Fruit fly (Drosophila melanogaster) whole organism, embryonic: ENCODE results near the gene Sfp33A2.
A peak's percentile ranks its signal among the peaks of the same experiment; 100 is the strongest.

ENCODE experiments used
- Asciz ChIP-seq: fragments of 200-800 bp; sonication (Bioruptor generic); optimal IDR thresholded peaks from 2 replicates; lab custom pipeline; 2017; ENCODE audit warnings: missing biosample characterization, mild to moderate bottlenecking, missing genetic modification characterization, missing genetic modification reagents
- Atf6 ChIP-seq: fragments of 200-800 bp; sonication (Bioruptor generic); IDR thresholded peaks from 2 replicates; pipeline ENCODE4 v1.3.6; 2022; ENCODE audit warnings: missing biosample characterization, missing genetic modification characterization
- Awh ChIP-seq: fragments of 200-800 bp; sonication (Bioruptor generic); IDR thresholded peaks from 2 replicates; pipeline ENCODE4, ENCODE4 v1.3.6; 2022; ENCODE audit warnings: missing biosample characterization, missing genetic modification characterization
- BEAF-32 ChIP-seq: fragments of 200-800 bp; sonication (Bioruptor generic); optimal IDR thresholded peaks from 3 replicates; lab custom pipeline; 2017; ENCODE audit warnings: missing biosample characterization, missing genetic modification characterization, mild to moderate bottlenecking, moderate library complexity, missing genetic modification reagents
- Bteb2 ChIP-seq: fragments of 200-800 bp; sonication (Bioruptor generic); optimal IDR thresholded peaks from 2 replicates; lab custom pipeline; 2016; ENCODE audit warnings: missing biosample characterization, missing genetic modification characterization
- CG12071 ChIP-seq: fragments of 200-800 bp; sonication (Bioruptor generic); optimal IDR thresholded peaks from 3 replicates; lab custom pipeline; 2018; ENCODE audit warnings: missing biosample characterization, mild to moderate bottlenecking, missing genetic modification characterization
- CG12104 ChIP-seq: fragments of 200-800 bp; sonication (Bioruptor generic); optimal IDR thresholded peaks from 3 replicates; lab custom pipeline; 2016; ENCODE audit warnings: missing biosample characterization, missing genetic modification characterization
- CG12659 ChIP-seq: fragments of 200-800 bp; sonication (Bioruptor generic); optimal IDR thresholded peaks from 3 replicates; lab custom pipeline; 2017; ENCODE audit warnings: mild to moderate bottlenecking, missing biosample characterization, missing genetic modification reagents, missing genetic modification characterization
- CG12769 ChIP-seq: fragments of 200-800 bp; sonication (Bioruptor generic); optimal IDR thresholded peaks from 2 replicates; lab custom pipeline; 2019; ENCODE audit warnings: missing biosample characterization, mild to moderate bottlenecking, missing genetic modification characterization, moderate library complexity
- CG13296 ChIP-seq: fragments of 200-800 bp; sonication (Bioruptor generic); optimal IDR thresholded peaks from 3 replicates; lab custom pipeline; 2018; ENCODE audit warnings: missing biosample characterization, mild to moderate bottlenecking, missing genetic modification characterization
- CG13894 ChIP-seq: fragments of 200-800 bp; sonication (Bioruptor generic); optimal IDR thresholded peaks from 3 replicates; lab custom pipeline; 2018; ENCODE audit warnings: missing biosample characterization, mild to moderate bottlenecking, missing genetic modification characterization, moderate library complexity
- CG14014 ChIP-seq: fragments of 200-800 bp; sonication (Bioruptor generic); IDR thresholded peaks from 2 replicates; pipeline ENCODE4 v1.3.6; 2022; ENCODE audit warnings: missing biosample characterization, missing genetic modification characterization
- CG15514 ChIP-seq: fragments of 200-800 bp; sonication (Bioruptor generic); optimal IDR thresholded peaks from 3 replicates; lab custom pipeline; 2017; ENCODE audit warnings: missing biosample characterization, missing genetic modification characterization, mild to moderate bottlenecking, moderate library complexity, missing genetic modification reagents
- CG17385 ChIP-seq: fragments of 200-800 bp; sonication (Bioruptor generic); optimal IDR thresholded peaks from 3 replicates; lab custom pipeline; 2018; ENCODE audit warnings: missing biosample characterization, mild to moderate bottlenecking, missing genetic modification characterization
- CG18619 ChIP-seq: fragments of 200-800 bp; sonication (Bioruptor generic); optimal IDR thresholded peaks from 3 replicates; lab custom pipeline; 2017; ENCODE audit warnings: missing biosample characterization, mild to moderate bottlenecking, missing genetic modification characterization
- CG2120 ChIP-seq: fragments of 200-800 bp; sonication (Bioruptor generic); optimal IDR thresholded peaks from 3 replicates; lab custom pipeline; 2016; ENCODE audit warnings: missing biosample characterization, missing genetic modification characterization
- CG2678 ChIP-seq: fragments of 200-800 bp; sonication (Bioruptor generic); optimal IDR thresholded peaks from 3 replicates; lab custom pipeline; 2019; ENCODE audit warnings: missing biosample characterization, mild to moderate bottlenecking, missing genetic modification characterization, moderate library complexity
- CG34376 ChIP-seq: fragments of 200-800 bp; sonication (Bioruptor generic); optimal IDR thresholded peaks from 2 replicates; lab custom pipeline; 2018; ENCODE audit warnings: missing biosample characterization, mild to moderate bottlenecking, missing genetic modification characterization
- CG6765 ChIP-seq: fragments of 200-800 bp; sonication (Bioruptor generic); optimal IDR thresholded peaks from 3 replicates; lab custom pipeline; 2017; ENCODE audit warnings: missing biosample characterization, mild to moderate bottlenecking, missing genetic modification characterization
- CG7987 ChIP-seq: fragments of 200-800 bp; sonication (Bioruptor generic); optimal IDR thresholded peaks from 2 replicates; lab custom pipeline; 2018; ENCODE audit warnings: missing biosample characterization, mild to moderate bottlenecking, missing genetic modification characterization, moderate library complexity
- CG8290 ChIP-seq, 3 experiments: fragments of 200-800 bp; sonication (Bioruptor generic); optimal IDR thresholded peaks; 2 replicates each; lab custom pipeline; 2016 to 2019; ENCODE audit warnings: missing biosample characterization in 3 of 3, missing genetic modification characterization in 3 of 3, mild to moderate bottlenecking in 2 of 3, moderate library complexity in 1 of 3
- Dbx ChIP-seq: fragments of 200-800 bp; sonication (Bioruptor generic); IDR thresholded peaks from 3 replicates; pipeline ENCODE4 v1.3.6; 2022; ENCODE audit warnings: missing biosample characterization, missing genetic modification characterization
- GATAe ChIP-seq: fragments of 200-800 bp; sonication (Bioruptor generic); conservative IDR thresholded peaks from 2 replicates; pipeline ENCODE4 v1.3.6; 2022; ENCODE audit warnings: missing biosample characterization, missing genetic modification characterization
- Hmr ChIP-seq: fragments of 200-800 bp; sonication (Bioruptor generic); optimal IDR thresholded peaks from 3 replicates; lab custom pipeline; 2017; ENCODE audit warnings: mild to moderate bottlenecking, missing biosample characterization, missing genetic modification reagents, missing genetic modification characterization
- Lpt ChIP-seq: fragments of >200 bp; optimal IDR thresholded peaks from 2 replicates; lab custom pipeline; 2018; ENCODE audit warnings: missing biosample characterization, missing genetic modification characterization
- MTF-1 ChIP-seq: fragments of 200-800 bp; sonication (Bioruptor generic); optimal IDR thresholded peaks from 2 replicates; lab custom pipeline; 2018; ENCODE audit warnings: missing biosample characterization, mild to moderate bottlenecking, missing genetic modification characterization, borderline replicate concordance
- Med ChIP-seq: fragments of 200-800 bp; sonication (Bioruptor generic); peaks from one replicate; lab custom pipeline; 2016; ENCODE audit warnings: missing biosample characterization, missing genetic modification characterization, mild to moderate bottlenecking, inconsistent platforms, moderate library complexity
- Nf-YA ChIP-seq: fragments of 200-800 bp; sonication (Bioruptor generic); IDR thresholded peaks from 2 replicates; pipeline ENCODE4 v1.3.6; 2022; ENCODE audit warnings: missing biosample characterization, missing genetic modification characterization
- Optix ChIP-seq: fragments of 200-800 bp; sonication (Bioruptor generic); IDR thresholded peaks from 3 replicates; pipeline ENCODE4 v1.3.6; 2022; ENCODE audit warnings: missing biosample characterization, missing genetic modification characterization
- Ptx1 ChIP-seq: fragments of 200-800 bp; sonication (Bioruptor generic); IDR thresholded peaks from 2 replicates; pipeline ENCODE4 v1.3.6; 2022; ENCODE audit warnings: missing biosample characterization, missing genetic modification characterization
- Rfx ChIP-seq: fragments of 200-800 bp; sonication (Bioruptor generic); IDR thresholded peaks from 2 replicates; pipeline ENCODE4 v1.3.6; 2022; ENCODE audit warnings: missing biosample characterization, missing genetic modification characterization
- Sox100B ChIP-seq: fragments of 200-800 bp; sonication (Bioruptor generic); optimal IDR thresholded peaks from 3 replicates; lab custom pipeline; 2018; ENCODE audit warnings: missing biosample characterization, mild to moderate bottlenecking, missing genetic modification characterization
- Tbp ChIP-seq: fragments of >200 bp; optimal IDR thresholded peaks from 2 replicates; lab custom pipeline; 2018; ENCODE audit warnings: missing biosample characterization, missing genetic modification characterization
- Vsx1 ChIP-seq: fragments of 200-800 bp; sonication (Bioruptor generic); optimal IDR thresholded peaks from 2 replicates; lab custom pipeline; 2017; ENCODE audit warnings: missing biosample characterization, mild to moderate bottlenecking, missing genetic modification characterization, missing genetic modification reagents
- abd-A ChIP-seq: fragments of 200-800 bp; sonication (Bioruptor generic); optimal IDR thresholded peaks from 3 replicates; lab custom pipeline; 2019; ENCODE audit warnings: missing biosample characterization, mild to moderate bottlenecking, missing genetic modification characterization, moderate library complexity
- ci ChIP-seq: fragments of 200-800 bp; sonication (Bioruptor generic); IDR thresholded peaks from 3 replicates; pipeline ENCODE4 v1.3.6; 2022; ENCODE audit warnings: missing biosample characterization, missing genetic modification characterization
- exex ChIP-seq: fragments of 200-800 bp; sonication (Bioruptor generic); optimal IDR thresholded peaks from 4 replicates; lab custom pipeline; 2018; ENCODE audit warnings: missing biosample characterization, mild to moderate bottlenecking, missing genetic modification characterization, moderate library complexity
- eyg ChIP-seq: fragments of 200-800 bp; sonication (Bioruptor generic); optimal IDR thresholded peaks from 3 replicates; lab custom pipeline; 2016; ENCODE audit warnings: missing biosample characterization, missing genetic modification characterization
- grn ChIP-seq: fragments of 200-800 bp; sonication (Bioruptor generic); optimal IDR thresholded peaks from 3 replicates; lab custom pipeline; 2017; ENCODE audit warnings: missing biosample characterization, missing genetic modification characterization
- hbn ChIP-seq: fragments of 200-800 bp; sonication (Bioruptor generic); IDR thresholded peaks from 2 replicates; pipeline ENCODE4 v1.3.6; 2022; ENCODE audit warnings: missing biosample characterization, missing genetic modification characterization; ENCODE audit not compliant: partially characterized antibody
- lab ChIP-seq: fragments of 200-800 bp; sonication (Bioruptor generic); optimal IDR thresholded peaks from 3 replicates; lab custom pipeline; 2017; ENCODE audit warnings: missing biosample characterization, missing genetic modification characterization, mild to moderate bottlenecking, moderate library complexity, missing genetic modification reagents
- mam ChIP-seq: fragments of 200-800 bp; sonication (Bioruptor generic); optimal IDR thresholded peaks from 3 replicates; lab custom pipeline; 2016; ENCODE audit warnings: missing biosample characterization, missing genetic modification characterization
- phol ChIP-seq: fragments of 200-800 bp; sonication (Bioruptor generic); optimal IDR thresholded peaks from 3 replicates; lab custom pipeline; 2018; ENCODE audit warnings: missing biosample characterization, mild to moderate bottlenecking, missing genetic modification characterization, moderate library complexity
- sd ChIP-seq: fragments of 200-800 bp; sonication (Bioruptor generic); optimal IDR thresholded peaks from 3 replicates; lab custom pipeline; 2018; ENCODE audit warnings: missing biosample characterization, mild to moderate bottlenecking, missing genetic modification characterization, moderate library complexity
- sens ChIP-seq: fragments of 200-800 bp; sonication (Bioruptor generic); peaks from one replicate; lab custom pipeline; 2016; ENCODE audit warnings: missing biosample characterization, missing genetic modification characterization
- sob ChIP-seq: fragments of 200-800 bp; sonication (Bioruptor generic); IDR thresholded peaks from 2 replicates; pipeline ENCODE4 v1.3.6; 2022; ENCODE audit warnings: missing biosample characterization, missing genetic modification characterization
- sqz ChIP-seq: fragments of 200-800 bp; sonication (Bioruptor generic); optimal IDR thresholded peaks from 3 replicates; lab custom pipeline; 2018; ENCODE audit warnings: missing biosample characterization, mild to moderate bottlenecking, missing genetic modification characterization
- wek ChIP-seq: fragments of 200-800 bp; sonication (Bioruptor generic); optimal IDR thresholded peaks from 3 replicates; lab custom pipeline; 2018; ENCODE audit warnings: missing biosample characterization, mild to moderate bottlenecking, missing genetic modification characterization, moderate library complexity

Sfp33A2 gene

dm6 chr2L:11845159-11845788 lies 7.8 kb downstream of the Sfp33A2 start (continued):
- peak; percentile 22; the same call in 1 of the 2 replicates for TF ChIP-seq Rfx
- TF ChIP-seq Med (GFP tag; lab: Kevin White, UChicago) = peak; percentile 81
- TF ChIP-seq ci = 0 out of 3 replicates have a peak, but pooled peaks have one; percentile 7
- peak; percentile 1 for TF ChIP-seq CG2120 (GFP tag; lab: Kevin White, UChicago)
- peak; percentile 11 for TF ChIP-seq eyg
- no peak for TF ChIP-seq phol (tag; lab: Kevin White, UChicago)
- peak; percentile 49 for TF ChIP-seq sens (GFP tag; lab: Kevin White, UChicago)
- peak; percentile 37 for TF ChIP-seq wek (GFP tag; lab: Kevin White, UChicago)
- no peak for TF ChIP-seq BEAF-32 (GFP tag; lab: Kevin White, UChicago)
- peak; percentile 48 for TF ChIP-seq lab (GFP tag; lab: Kevin White, UChicago)
- peak; percentile 25 for TF ChIP-seq CG13894 (tag; lab: Kevin White, UChicago)
- TF ChIP-seq Vsx1 (GFP tag; lab: Kevin White, UChicago) = peak; percentile 19
- peak; percentile 76 for TF ChIP-seq exex
- peak; percentile 33 for TF ChIP-seq CG7987 (GFP tag; lab: Kevin White, UChicago)
- 0 out of 2 replicates have a peak, but pooled peaks have one; percentile 16 for TF ChIP-seq GATAe
- no peak for TF ChIP-seq CG12104 (GFP tag; lab: Kevin White, UChicago)
- TF ChIP-seq Nf-YA = peak; percentile 30; the same call in 1 of the 2 replicates
- TF ChIP-seq CG18619 (GFP tag; lab: Kevin White, UChicago) = peak; percentile 32
- TF ChIP-seq CG2678 (tag; lab: Kevin White, UChicago) = peak; percentile 43
- peak; percentile 30; the same call in 1 of the 2 replicates for TF ChIP-seq sob
- TF ChIP-seq Sox100B (GFP tag; lab: Kevin White, UChicago) = peak; percentile 14
- TF ChIP-seq CG14014 (GFP tag; lab: Robert Waterston, UW) = peak; percentile 29; the same call in 1 of the 2 replicates
- no peak for TF ChIP-seq Dbx
- peak; percentile 24 for TF ChIP-seq CG12659 (GFP tag; lab: Kevin White, UChicago)
- peak; percentile 41 for TF ChIP-seq Hmr
- TF ChIP-seq Ptx1 (GFP tag; lab: Robert Waterston, UW) = 0 out of 2 replicates have a peak, but pooled peaks have one; percentile 13
- TF ChIP-seq MTF-1 = peak; percentile 1
- peak; percentile 27 for TF ChIP-seq CG12071 (GFP tag; lab: Kevin White, UChicago)
- no peak for TF ChIP-seq Lpt (GFP tag; lab: Kevin White, UChicago)
- peak; percentile 40 for TF ChIP-seq grn
- TF ChIP-seq CG8290 (GFP tag; optimal IDR thresholded peaks at IDR 0.05; lab: Kevin White, UChicago) = no peak
- peak in 1 of 2 experiments; percentile 60 for TF ChIP-seq CG8290 (tag; optimal IDR thresholded peaks at IDR 0.05; lab: Kevin White, UChicago)
- no peak for TF ChIP-seq Optix (GFP tag; lab: Robert Waterston, UW)
- no peak for TF ChIP-seq sqz
- TF ChIP-seq mam (GFP tag; lab: Kevin White, UChicago) = no peak
- peak; percentile 31 for TF ChIP-seq Asciz (GFP tag; lab: Kevin White, UChicago)
- TF ChIP-seq abd-A (tag; lab: Kevin White, UChicago) = peak; percentile 13
- peak; percentile 33 for TF ChIP-seq CG15514
- peak; percentile 9 for TF ChIP-seq CG17385 (GFP tag; lab: Kevin White, UChicago)
- TF ChIP-seq CG13296 (GFP tag; lab: Kevin White, UChicago) = peak; percentile 29
- TF ChIP-seq Atf6 (GFP tag; lab: Robert Waterston, UW) = 0 out of 2 replicates have a peak, but pooled peaks have one; percentile 34
- peak; percentile 57; the same call in 1 of the 2 replicates for TF ChIP-seq Awh (GFP tag; lab: Robert Waterston, UW)
- peak; percentile 43 for TF ChIP-seq CG12769 (tag; lab: Kevin White, UChicago)
- no peak for TF ChIP-seq Tbp
- TF ChIP-seq hbn (GFP tag; lab: Robert Waterston, UW) = no peak
- TF ChIP-seq sd (tag; lab: Kevin White, UChicago) = peak; percentile 30
- TF ChIP-seq CG34376 (GFP tag; lab: Kevin White, UChicago) = peak; percentile 41
- no peak for TF ChIP-seq Bteb2 (GFP tag; lab: Kevin White, UChicago)
- TF ChIP-seq CG6765 = peak; percentile 5
